Worm (Caenorhabditis elegans) whole organism, mixed stage, embryonic: ENCODE results near the gene C17C3.5.

Experiments used
- drap-1 ChIP-seq: fragments of 200-800 bp; sonication (Bioruptor generic); optimal IDR thresholded peaks from 3 replicates; lab custom pipeline; 2018; ENCODE audit warnings: mild to moderate bottlenecking, missing genetic modification characterization, missing compliant biosample characterization
- lin-13 ChIP-seq: fragments of 150-350 bp; optimal IDR thresholded peaks from 2 replicates; lab custom pipeline; 2014; ENCODE audit warnings: missing biosample characterization, missing genetic modification characterization
- mab-5 ChIP-seq: fragments of 150-350 bp; optimal IDR thresholded peaks from 2 replicates; lab custom pipeline; 2014; ENCODE audit warnings: missing biosample characterization, missing genetic modification characterization
- mep-1 ChIP-seq: fragments of 150-350 bp; optimal IDR thresholded peaks from 2 replicates; lab custom pipeline; 2017; ENCODE audit warnings: missing biosample characterization, missing genetic modification reagents, missing genetic modification characterization, inconsistent platforms
- nhr-28 ChIP-seq: fragments of 150-350 bp; optimal IDR thresholded peaks from 2 replicates; lab custom pipeline; 2014; ENCODE audit warnings: missing biosample characterization, missing genetic modification characterization
- pha-4 ChIP-seq: fragments of 150-350 bp; optimal IDR thresholded peaks from 2 replicates; lab custom pipeline; 2018; ENCODE audit warnings: missing biosample characterization, missing genetic modification reagents, missing genetic modification characterization
- ztf-11 ChIP-seq: fragments of 150-350 bp; optimal IDR thresholded peaks from 2 replicates; lab custom pipeline; 2014; ENCODE audit warnings: missing biosample characterization, missing genetic modification characterization

- TF ChIP-seq ztf-11 (tag; lab: Kevin White, UChicago) (no peak), mep-1 (no peak), lin-13 (tag; lab: Kevin White, UChicago) (no peak), mab-5 (tag; lab: Kevin White, UChicago) (no peak), drap-1 (GFP tag; lab: Kevin White, UChicago) (no peak), pha-4 (tag; lab: Kevin White, UChicago) (no peak), nhr-28 (no peak)
Measured at ce11 chrII:5592857-5593256, 41.2 kb downstream of the C17C3.5 start.
